Fruit fly (Drosophila melanogaster) whole organism, embryonic: ENCODE measurements around the gene Rpp30.

Source experiments
- CG12219 ChIP-seq: fragments of 200-800 bp; sonication (Bioruptor generic); optimal IDR thresholded peaks from 3 replicates; lab custom pipeline; 2018; ENCODE audit warnings: missing biosample characterization, mild to moderate bottlenecking, missing genetic modification characterization
- CG13287 ChIP-seq: fragments of 200-800 bp; sonication (Bioruptor generic); IDR thresholded peaks from 2 replicates; pipeline ENCODE4 v1.3.6; 2022; ENCODE audit warnings: missing biosample characterization, missing genetic modification characterization; ENCODE audit not compliant: partially characterized antibody
- CG15479 ChIP-seq: fragments of 200-800 bp; sonication (Bioruptor generic); optimal IDR thresholded peaks from 3 replicates; lab custom pipeline; 2019; ENCODE audit warnings: missing biosample characterization, mild to moderate bottlenecking, missing genetic modification characterization, moderate library complexity
- CG15514 ChIP-seq: fragments of 200-800 bp; sonication (Bioruptor generic); optimal IDR thresholded peaks from 3 replicates; lab custom pipeline; 2017; ENCODE audit warnings: missing biosample characterization, missing genetic modification characterization, mild to moderate bottlenecking, moderate library complexity, missing genetic modification reagents
- CG17361 ChIP-seq: fragments of 200-800 bp; sonication (Bioruptor generic); IDR thresholded peaks from 3 replicates; pipeline ENCODE4 v1.3.6; 2022; ENCODE audit warnings: missing biosample characterization, missing genetic modification characterization
- CG17385 ChIP-seq: fragments of 200-800 bp; sonication (Bioruptor generic); optimal IDR thresholded peaks from 3 replicates; lab custom pipeline; 2018; ENCODE audit warnings: missing biosample characterization, mild to moderate bottlenecking, missing genetic modification characterization
- CG18262 ChIP-seq: fragments of 200-800 bp; optimal IDR thresholded peaks from 3 replicates; lab custom pipeline; 2019; ENCODE audit warnings: missing biosample characterization, mild to moderate bottlenecking, missing genetic modification characterization, moderate library complexity
- CG2875 ChIP-seq: fragments of 200-800 bp; sonication (Bioruptor generic); optimal IDR thresholded peaks from 2 replicates; lab custom pipeline; 2017; ENCODE audit warnings: missing biosample characterization, mild to moderate bottlenecking, missing genetic modification characterization, missing genetic modification reagents
- CG3281 ChIP-seq: fragments of 200-800 bp; sonication (Bioruptor generic); optimal IDR thresholded peaks from 3 replicates; lab custom pipeline; 2017; ENCODE audit warnings: missing biosample characterization, mild to moderate bottlenecking, missing genetic modification characterization
- CG3838 ChIP-seq: fragments of 200-800 bp; sonication (Bioruptor generic); optimal IDR thresholded peaks from 3 replicates; lab custom pipeline; 2016; ENCODE audit warnings: missing biosample characterization, missing genetic modification characterization
- CG3995 ChIP-seq: fragments of 200-800 bp; sonication (Bioruptor generic); optimal IDR thresholded peaks from 3 replicates; lab custom pipeline; 2016; ENCODE audit warnings: missing biosample characterization, missing genetic modification characterization
- CG4282 ChIP-seq: fragments of 200-800 bp; sonication (Bioruptor generic); optimal IDR thresholded peaks from 2 replicates; lab custom pipeline; 2016; ENCODE audit warnings: missing biosample characterization, missing genetic modification characterization
- CG6254 ChIP-seq: fragments of 200-800 bp; sonication (Bioruptor generic); optimal IDR thresholded peaks from 3 replicates; lab custom pipeline; 2017; ENCODE audit warnings: mild to moderate bottlenecking, missing biosample characterization, missing genetic modification reagents, missing genetic modification characterization
- CG7987 ChIP-seq: fragments of 200-800 bp; sonication (Bioruptor generic); optimal IDR thresholded peaks from 2 replicates; lab custom pipeline; 2018; ENCODE audit warnings: missing biosample characterization, mild to moderate bottlenecking, missing genetic modification characterization, moderate library complexity
- CG8281 ChIP-seq: fragments of 200-800 bp; sonication (Bioruptor generic); optimal IDR thresholded peaks from 2 replicates; lab custom pipeline; 2018; ENCODE audit warnings: missing biosample characterization, mild to moderate bottlenecking, missing genetic modification characterization, moderate library complexity
- CG8765 ChIP-seq: fragments of 200-800 bp; sonication (Bioruptor generic); IDR thresholded peaks from 2 replicates; pipeline ENCODE4 v1.3.6; 2022; ENCODE audit warnings: missing biosample characterization, missing genetic modification characterization
- D19A ChIP-seq: fragments of 200-800 bp; optimal IDR thresholded peaks from 3 replicates; lab custom pipeline; 2019; ENCODE audit warnings: missing biosample characterization, mild to moderate bottlenecking, missing genetic modification characterization, moderate library complexity
- Dll ChIP-seq: fragments of 200-800 bp; sonication (Bioruptor generic); IDR thresholded peaks from 4 replicates; pipeline ENCODE4 v1.3.6; 2022; ENCODE audit warnings: missing biosample characterization, missing genetic modification characterization; ENCODE audit not compliant: partially characterized antibody
- Elba2 ChIP-seq: fragments of 200-800 bp; sonication (Bioruptor generic); optimal IDR thresholded peaks from 3 replicates; lab custom pipeline; 2016; ENCODE audit warnings: missing biosample characterization, missing genetic modification characterization
- HmgD ChIP-seq: fragments of 200-800 bp; sonication (Bioruptor generic); optimal IDR thresholded peaks from 3 replicates; lab custom pipeline; 2016; ENCODE audit warnings: missing biosample characterization, missing genetic modification characterization
- Hmr ChIP-seq: fragments of 200-800 bp; sonication (Bioruptor generic); optimal IDR thresholded peaks from 3 replicates; lab custom pipeline; 2017; ENCODE audit warnings: mild to moderate bottlenecking, missing biosample characterization, missing genetic modification reagents, missing genetic modification characterization
- MBD-R2 ChIP-seq: fragments of 200-800 bp; sonication (Bioruptor generic); IDR thresholded peaks from 2 replicates; pipeline ENCODE4 v1.3.6; 2022; ENCODE audit warnings: missing biosample characterization, missing genetic modification characterization
- NC2β ChIP-seq: fragments of 200-800 bp; sonication (Bioruptor generic); optimal IDR thresholded peaks from 2 replicates; lab custom pipeline; 2016; ENCODE audit warnings: missing biosample characterization, missing genetic modification characterization
- Nf-YA ChIP-seq: fragments of 200-800 bp; sonication (Bioruptor generic); IDR thresholded peaks from 2 replicates; pipeline ENCODE4 v1.3.6; 2022; ENCODE audit warnings: missing biosample characterization, missing genetic modification characterization
- Scr ChIP-seq: fragments of 200-800 bp; sonication (Bioruptor generic); IDR thresholded peaks from 2 replicates; pipeline ENCODE4 v1.3.6; 2022; ENCODE audit warnings: missing biosample characterization, missing genetic modification characterization; ENCODE audit not compliant: partially characterized antibody
- Side ChIP-seq: fragments of 200-800 bp; sonication (Bioruptor generic); optimal IDR thresholded peaks from 2 replicates; lab custom pipeline; 2016; ENCODE audit warnings: missing biosample characterization, missing genetic modification characterization
- Sin3A ChIP-seq: fragments of >200 bp; optimal IDR thresholded peaks from 2 replicates; lab custom pipeline; 2018
- YL-1 ChIP-seq: fragments of 200-800 bp; sonication (Bioruptor generic); optimal IDR thresholded peaks from 3 replicates; lab custom pipeline; 2017; ENCODE audit warnings: missing biosample characterization, mild to moderate bottlenecking, missing genetic modification characterization
- ato ChIP-seq: fragments of 200-800 bp; sonication (Bioruptor generic); IDR thresholded peaks from 2 replicates; pipeline ENCODE4 v1.3.6; 2022; ENCODE audit warnings: missing biosample characterization, missing genetic modification characterization; ENCODE audit not compliant: partially characterized antibody
- bigmax ChIP-seq: fragments of 200-800 bp; sonication (Bioruptor generic); optimal IDR thresholded peaks from 2 replicates; lab custom pipeline; 2018; ENCODE audit warnings: missing biosample characterization, mild to moderate bottlenecking, missing genetic modification characterization
- cad ChIP-seq: fragments of >200 bp; optimal IDR thresholded peaks from 2 replicates; lab custom pipeline; 2017; ENCODE audit warnings: missing biosample characterization, missing genetic modification characterization
- crp ChIP-seq, 2 experiments: fragments of 200-800 bp; sonication (Bioruptor generic); optimal IDR thresholded peaks; 2 replicates in 1 of 2; 3 replicates in 1 of 2; lab custom pipeline; 2017; ENCODE audit warnings: missing biosample characterization in 2 of 2, missing genetic modification characterization in 2 of 2, mild to moderate bottlenecking in 1 of 2, moderate library complexity in 1 of 2
- cwo ChIP-seq: fragments of 200-800 bp; sonication (Bioruptor generic); optimal IDR thresholded peaks from 3 replicates; lab custom pipeline; 2017; ENCODE audit warnings: missing biosample characterization, missing genetic modification characterization, mild to moderate bottlenecking, moderate library complexity, missing genetic modification reagents
- danr ChIP-seq: fragments of 200-800 bp; sonication (Bioruptor generic); IDR thresholded peaks from 2 replicates; pipeline ENCODE4 v1.3.6; 2022; ENCODE audit warnings: missing biosample characterization, missing genetic modification characterization
- dmrt11E ChIP-seq: fragments of 200-800 bp; sonication (Bioruptor generic); optimal IDR thresholded peaks from 3 replicates; lab custom pipeline; 2018; ENCODE audit warnings: missing biosample characterization, mild to moderate bottlenecking, missing genetic modification characterization, moderate library complexity
- fru ChIP-seq: fragments of >200 bp; optimal IDR thresholded peaks from 2 replicates; lab custom pipeline; 2017
- maf-S ChIP-seq: fragments of 200-800 bp; sonication (Bioruptor generic); optimal IDR thresholded peaks from 2 replicates; lab custom pipeline; 2016; ENCODE audit warnings: missing biosample characterization, missing genetic modification characterization
- mirr ChIP-seq: fragments of 200-800 bp; sonication (Bioruptor generic); optimal IDR thresholded peaks from 3 replicates; lab custom pipeline; 2018; ENCODE audit warnings: missing biosample characterization, mild to moderate bottlenecking, missing genetic modification characterization
- mld ChIP-seq: fragments of 200-800 bp; sonication (Bioruptor generic); IDR thresholded peaks from 3 replicates; pipeline ENCODE4 v1.3.6; 2022; ENCODE audit warnings: missing biosample characterization, missing genetic modification characterization; ENCODE audit not compliant: partially characterized antibody
- nau ChIP-seq: fragments of 200-800 bp; sonication (Bioruptor generic); optimal IDR thresholded peaks from 3 replicates; lab custom pipeline; 2017; ENCODE audit warnings: missing biosample characterization, mild to moderate bottlenecking, missing genetic modification characterization, missing genetic modification reagents
- prd ChIP-seq, 3 experiments: fragments of >200 bp in 2 of 3; fragments of 200-800 bp in 1 of 3; sonication (Bioruptor generic) in 1 of 3; optimal IDR thresholded peaks in 2 of 3; IDR thresholded peaks in 1 of 3; 2 replicates in 2 of 3; 3 replicates in 1 of 3; pipeline versions ENCODE4 v1.3.6 to Lab custom; 2017 to 2022; ENCODE audit warnings: missing biosample characterization in 1 of 3, missing genetic modification characterization in 1 of 3
- row ChIP-seq: fragments of 200-800 bp; sonication (Bioruptor generic); IDR thresholded peaks from 3 replicates; pipeline ENCODE4 v1.3.6; 2022; ENCODE audit warnings: missing biosample characterization, missing genetic modification characterization
- sd ChIP-seq: fragments of 200-800 bp; sonication (Bioruptor generic); optimal IDR thresholded peaks from 3 replicates; lab custom pipeline; 2018; ENCODE audit warnings: missing biosample characterization, mild to moderate bottlenecking, missing genetic modification characterization, moderate library complexity
- sens ChIP-seq: fragments of 200-800 bp; sonication (Bioruptor generic); peaks from one replicate; lab custom pipeline; 2016; ENCODE audit warnings: missing biosample characterization, missing genetic modification characterization
- tgo ChIP-seq: fragments of 200-800 bp; sonication (Bioruptor generic); IDR thresholded peaks from 3 replicates; pipeline ENCODE4 v1.3.6; 2022; ENCODE audit warnings: missing biosample characterization, missing genetic modification characterization
- tll ChIP-seq, 2 experiments: fragments of 200-800 bp in 1 of 2; fragments of >200 bp in 1 of 2; sonication (Bioruptor generic) in 1 of 2; optimal IDR thresholded peaks; 2 replicates each; lab custom pipeline; 2017 to 2019; ENCODE audit warnings: missing biosample characterization in 2 of 2, missing genetic modification characterization in 2 of 2, mild to moderate bottlenecking in 1 of 2, moderate library complexity in 1 of 2
- unpg ChIP-seq: fragments of 200-800 bp; sonication (Bioruptor generic); optimal IDR thresholded peaks from 3 replicates; lab custom pipeline; 2018; ENCODE audit warnings: missing biosample characterization, mild to moderate bottlenecking, missing genetic modification characterization, moderate library complexity
- vvl ChIP-seq: fragments of 200-800 bp; sonication (Bioruptor generic); IDR thresholded peaks from 2 replicates; pipeline ENCODE4 v1.3.6; 2022; ENCODE audit warnings: missing biosample characterization, missing genetic modification characterization
- z ChIP-seq: fragments of 200-800 bp; sonication (Bioruptor generic); IDR thresholded peaks from 3 replicates; pipeline ENCODE4 v1.3.6; 2022; ENCODE audit warnings: missing biosample characterization, missing genetic modification characterization

Rpp30 gene

dm6 chr2L:207129-207813, 44.9 kb downstream of the Rpp30 start, which contains the start of the genes Tbc1d15-17 and CG11617 (continued):
- no peak for TF ChIP-seq CG18262 (tag; lab: Kevin White, UChicago)
- peak; percentile 55 for TF ChIP-seq Scr
- TF ChIP-seq Elba2 (GFP tag; lab: Kevin White, UChicago), result peak; percentile 90
- TF ChIP-seq bigmax (GFP tag; lab: Kevin White, UChicago), result peak; percentile 14
- peak; percentile 11 for TF ChIP-seq sens
- no peak for TF ChIP-seq CG2875 (GFP tag; lab: Kevin White, UChicago)
- TF ChIP-seq CG17385 (GFP tag; lab: Kevin White, UChicago), result no peak
- no peak for TF ChIP-seq Nf-YA (GFP tag; lab: Robert Waterston, UW)
- no peak for TF ChIP-seq crp (GFP tag; optimal IDR thresholded peaks at IDR 0.05; lab: Kevin White, UChicago)
- TF ChIP-seq tgo (GFP tag; lab: Robert Waterston, UW), result no peak
- TF ChIP-seq Hmr (GFP tag; lab: Kevin White, UChicago), result peak; percentile 69
- TF ChIP-seq Dll (GFP tag; lab: Robert Waterston, UW), result peak; percentile 55; the same call in 2 of the 4 replicates
- TF ChIP-seq Side (GFP tag; lab: Kevin White, UChicago), result no peak
- peak; percentile 97 for TF ChIP-seq MBD-R2 (GFP tag; lab: Robert Waterston, UW)
- TF ChIP-seq cwo (GFP tag; lab: Kevin White, UChicago), result no peak
- no peak for TF ChIP-seq CG15479 (GFP tag; lab: Kevin White, UChicago)
- no peak for TF ChIP-seq CG4282 (GFP tag; lab: Kevin White, UChicago)
- TF ChIP-seq sd (tag; lab: Kevin White, UChicago), result no peak
- peak; percentile 23 for TF ChIP-seq NC2β (GFP tag; lab: Kevin White, UChicago)
- TF ChIP-seq CG8765, result no peak
- peak; percentile 30; the same call in 1 of the 2 replicates for TF ChIP-seq ato
- TF ChIP-seq D19A (tag; lab: Kevin White, UChicago), result no peak
- peak; percentile 64; the same call in 1 of the 2 replicates for TF ChIP-seq CG13287
- TF ChIP-seq cad (GFP tag; lab: Kevin White, UChicago), result no peak
- no peak for TF ChIP-seq nau (GFP tag; lab: Kevin White, UChicago)
- TF ChIP-seq maf-S (GFP tag; lab: Kevin White, UChicago), result peak; percentile 16
- TF ChIP-seq danr (GFP tag; lab: Robert Waterston, UW), result no peak
- no peak for TF ChIP-seq prd (optimal IDR thresholded peaks at IDR 0.05; lab: Kevin White, UChicago)
- no peak for TF ChIP-seq prd (GFP tag; IDR thresholded peaks at IDR 0.05; lab: Robert Waterston, UW)
- TF ChIP-seq CG7987, result no peak
- TF ChIP-seq dmrt11E, result no peak
- TF ChIP-seq Sin3A (lab: Kevin White, UChicago), result peak; percentile 66
- peak in 1 of 2 experiments; percentile 31 for TF ChIP-seq tll (GFP tag; optimal IDR thresholded peaks at IDR 0.05; lab: Kevin White, UChicago)
- no peak for TF ChIP-seq CG6254
- peak; percentile 72 for TF ChIP-seq CG3995 (GFP tag; lab: Kevin White, UChicago)
- TF ChIP-seq YL-1 (GFP tag; lab: Kevin White, UChicago), result peak; percentile 77
- peak; percentile 38; the same call in 1 of the 3 replicates for TF ChIP-seq row (GFP tag; lab: Robert Waterston, UW)
- no peak for TF ChIP-seq z (GFP tag; lab: Robert Waterston, UW)
- no peak for TF ChIP-seq CG12219 (GFP tag; lab: Kevin White, UChicago)
- peak; percentile 1 for TF ChIP-seq mirr (GFP tag; lab: Kevin White, UChicago)
- TF ChIP-seq CG15514 (GFP tag; lab: Kevin White, UChicago), result peak; percentile 75
- no peak; the same call in 2 of the 3 replicates for TF ChIP-seq mld (GFP tag; lab: Robert Waterston, UW)
- no peak for TF ChIP-seq fru (lab: Kevin White, UChicago)
- TF ChIP-seq HmgD (GFP tag; lab: Kevin White, UChicago), result peak; percentile 47
- no peak for TF ChIP-seq CG8281 (tag; lab: Kevin White, UChicago)
- TF ChIP-seq unpg (GFP tag; lab: Kevin White, UChicago), result no peak
- no peak for TF ChIP-seq CG17361
- TF ChIP-seq CG3838 (GFP tag; lab: Kevin White, UChicago), result no peak
- 0 out of 2 replicates have a peak, but pooled peaks have one; percentile 42 for TF ChIP-seq vvl (GFP tag; lab: Robert Waterston, UW)
- no peak for TF ChIP-seq CG3281 (GFP tag; lab: Kevin White, UChicago)
